Worm (Caenorhabditis elegans): ENCODE data around the gene M04C3.1.

ce11 chrV:19428936-19429335, 16.5 kb downstream of the M04C3.1 start:
- TF ChIP-seq flt-1 (GFP tag; IDR thresholded peaks at IDR 0.05) (no peak), pes-1 (GFP tag; IDR thresholded peaks at IDR 0.05) (no peak), ceh-36 (tag; optimal IDR thresholded peaks at IDR 0.05) (no peak), scrt-1 (GFP tag; IDR thresholded peaks at IDR 0.05) (no peak), sea-1 (GFP tag; conservative IDR thresholded peaks at IDR 0.05) (no peak), F13C5.2 (tag; optimal IDR thresholded peaks at IDR 0.05) (no peak), ama-1 (optimal IDR thresholded peaks at IDR 0.05) (no peak), ceh-13 (GFP tag; optimal IDR thresholded peaks at IDR 0.05) (no peak), B0310.2 (tag; optimal IDR thresholded peaks at IDR 0.05) (no peak), hmbx-1 (tag; optimal IDR thresholded peaks at IDR 0.05) (no peak), hmg-4 (GFP tag; optimal IDR thresholded peaks at IDR 0.05) (no peak)
